Fruit fly (Drosophila melanogaster) whole organism, embryonic: ENCODE data around the gene Obp99d.
A peak's percentile ranks its signal among the peaks of the same experiment; 100 is the strongest.

Experiments used
- Aef1 ChIP-seq: fragments of 200-800 bp; sonication (Bioruptor generic); IDR thresholded peaks from 3 replicates; pipeline ENCODE4 v1.3.6; 2022; ENCODE audit warnings: missing biosample characterization, missing genetic modification characterization
- Awh ChIP-seq: fragments of 200-800 bp; sonication (Bioruptor generic); IDR thresholded peaks from 2 replicates; pipeline ENCODE4, ENCODE4 v1.3.6; 2022; ENCODE audit warnings: missing biosample characterization, missing genetic modification characterization
- B-H2 ChIP-seq: fragments of 200-800 bp; sonication (Bioruptor generic); optimal IDR thresholded peaks from 2 replicates; lab custom pipeline; 2018; ENCODE audit warnings: missing biosample characterization, mild to moderate bottlenecking, missing genetic modification characterization
- Bgb ChIP-seq: fragments of 200-800 bp; sonication (Bioruptor generic); IDR thresholded peaks from 2 replicates; pipeline ENCODE4 v1.3.6; 2022; ENCODE audit warnings: missing biosample characterization, missing genetic modification characterization; ENCODE audit not compliant: partially characterized antibody
- CG10209 ChIP-seq: fragments of 200-800 bp; sonication (Bioruptor generic); optimal IDR thresholded peaks from 3 replicates; lab custom pipeline; 2017; ENCODE audit warnings: missing biosample characterization, mild to moderate bottlenecking, missing genetic modification characterization, missing genetic modification reagents
- CG10366 ChIP-seq: fragments of 200-800 bp; sonication (Bioruptor generic); IDR thresholded peaks from 2 replicates; pipeline ENCODE4 v1.3.6; 2022; ENCODE audit warnings: missing biosample characterization, missing genetic modification characterization
- CG11247 ChIP-seq: fragments of 200-800 bp; sonication (Bioruptor generic); IDR thresholded peaks from 2 replicates; pipeline ENCODE4 v1.3.6; 2022; ENCODE audit warnings: missing biosample characterization, missing genetic modification characterization
- CG14860 ChIP-seq: fragments of 200-800 bp; sonication (Bioruptor generic); IDR thresholded peaks from 3 replicates; pipeline ENCODE4 v1.3.6; 2022; ENCODE audit warnings: missing biosample characterization, missing genetic modification characterization; ENCODE audit not compliant: partially characterized antibody
- CG2875 ChIP-seq: fragments of 200-800 bp; sonication (Bioruptor generic); optimal IDR thresholded peaks from 2 replicates; lab custom pipeline; 2017; ENCODE audit warnings: missing biosample characterization, mild to moderate bottlenecking, missing genetic modification characterization, missing genetic modification reagents
- CG4360 ChIP-seq: fragments of 200-800 bp; sonication (Bioruptor generic); IDR thresholded peaks from 2 replicates; pipeline ENCODE4 v1.3.6; 2022; ENCODE audit warnings: missing biosample characterization, missing genetic modification characterization
- CG4617 ChIP-seq: fragments of 200-800 bp; sonication (Bioruptor generic); optimal IDR thresholded peaks from 3 replicates; lab custom pipeline; 2016; ENCODE audit warnings: missing biosample characterization, missing genetic modification characterization, borderline replicate concordance
- CG6175 ChIP-seq: fragments of 200-800 bp; sonication (Bioruptor generic); IDR thresholded peaks from 3 replicates; pipeline ENCODE4 v1.3.6; 2022; ENCODE audit warnings: missing biosample characterization, missing genetic modification characterization
- CG7372 ChIP-seq: fragments of 200-800 bp; sonication (Bioruptor generic); IDR thresholded peaks from 2 replicates; pipeline ENCODE4 v1.3.6; 2022; ENCODE audit warnings: missing biosample characterization, missing genetic modification characterization
- CG7928 ChIP-seq: fragments of 200-800 bp; sonication (Bioruptor generic); optimal IDR thresholded peaks from 2 replicates; lab custom pipeline; 2017; ENCODE audit warnings: missing biosample characterization, mild to moderate bottlenecking, missing genetic modification characterization
- CG8089 ChIP-seq: fragments of 200-800 bp; sonication (Bioruptor generic); optimal IDR thresholded peaks from 3 replicates; lab custom pipeline; 2016; ENCODE audit warnings: missing biosample characterization, missing genetic modification characterization
- CG8281 ChIP-seq: fragments of 200-800 bp; sonication (Bioruptor generic); optimal IDR thresholded peaks from 2 replicates; lab custom pipeline; 2018; ENCODE audit warnings: missing biosample characterization, mild to moderate bottlenecking, missing genetic modification characterization, moderate library complexity
- CG9876 ChIP-seq: fragments of 200-800 bp; sonication (Bioruptor generic); optimal IDR thresholded peaks from 2 replicates; lab custom pipeline; 2016; ENCODE audit warnings: missing biosample characterization, missing genetic modification characterization
- CHES-1-like ChIP-seq: fragments of 200-800 bp; sonication (Bioruptor generic); optimal IDR thresholded peaks from 2 replicates; lab custom pipeline; 2016; ENCODE audit warnings: missing biosample characterization, missing genetic modification characterization
- Dll ChIP-seq: fragments of 200-800 bp; sonication (Bioruptor generic); IDR thresholded peaks from 4 replicates; pipeline ENCODE4 v1.3.6; 2022; ENCODE audit warnings: missing biosample characterization, missing genetic modification characterization; ENCODE audit not compliant: partially characterized antibody
- Hr3 ChIP-seq: fragments of 200-800 bp; sonication (Bioruptor generic); optimal IDR thresholded peaks from 3 replicates; lab custom pipeline; 2016; ENCODE audit warnings: missing biosample characterization, missing genetic modification characterization
- Hr39 ChIP-seq: fragments of >200 bp; optimal IDR thresholded peaks from 2 replicates; lab custom pipeline; 2017
- MESR4 ChIP-seq: fragments of 200-800 bp; sonication (Bioruptor generic); optimal IDR thresholded peaks from 2 replicates; lab custom pipeline; 2018; ENCODE audit warnings: missing biosample characterization, mild to moderate bottlenecking, missing genetic modification characterization, moderate library complexity
- Med ChIP-seq: fragments of 200-800 bp; sonication (Bioruptor generic); peaks from one replicate; lab custom pipeline; 2016; ENCODE audit warnings: missing biosample characterization, missing genetic modification characterization, mild to moderate bottlenecking, inconsistent platforms, moderate library complexity
- NC2α ChIP-seq: fragments of 200-800 bp; sonication (Bioruptor generic); optimal IDR thresholded peaks from 2 replicates; lab custom pipeline; 2016; ENCODE audit warnings: missing biosample characterization, missing genetic modification characterization
- NfI ChIP-seq: fragments of 200-800 bp; sonication (Bioruptor generic); optimal IDR thresholded peaks from 3 replicates; lab custom pipeline; 2018; ENCODE audit warnings: missing biosample characterization, mild to moderate bottlenecking, missing genetic modification characterization, moderate library complexity
- Ravus ChIP-seq: fragments of 200-800 bp; sonication (Bioruptor generic); IDR thresholded peaks from 2 replicates; pipeline ENCODE4 v1.3.6; 2022; ENCODE audit warnings: missing biosample characterization, missing genetic modification characterization
- Sin3A ChIP-seq: fragments of >200 bp; optimal IDR thresholded peaks from 2 replicates; lab custom pipeline; 2018
- Xrp1 ChIP-seq: fragments of 200-800 bp; sonication (Bioruptor generic); IDR thresholded peaks from 2 replicates; pipeline ENCODE4 v1.3.6; 2022; ENCODE audit warnings: missing biosample characterization, missing genetic modification characterization
- YL-1 ChIP-seq: fragments of 200-800 bp; sonication (Bioruptor generic); optimal IDR thresholded peaks from 3 replicates; lab custom pipeline; 2017; ENCODE audit warnings: missing biosample characterization, mild to moderate bottlenecking, missing genetic modification characterization
- ab ChIP-seq: fragments of 200-800 bp; sonication (Bioruptor generic); optimal IDR thresholded peaks from 2 replicates; lab custom pipeline; 2016; ENCODE audit warnings: missing biosample characterization, missing genetic modification characterization
- caup ChIP-seq: fragments of 200-800 bp; sonication (Bioruptor generic); optimal IDR thresholded peaks from 3 replicates; lab custom pipeline; 2017; ENCODE audit warnings: missing biosample characterization, mild to moderate bottlenecking, missing genetic modification characterization, moderate library complexity; ENCODE audit not compliant: severe bottlenecking
- cg ChIP-seq: fragments of 200-800 bp; sonication (Bioruptor generic); optimal IDR thresholded peaks from 3 replicates; lab custom pipeline; 2019; ENCODE audit warnings: missing biosample characterization, mild to moderate bottlenecking, missing genetic modification characterization, moderate library complexity
- dpn ChIP-seq, 2 experiments: fragments of 200-800 bp; sonication (Bioruptor generic); optimal IDR thresholded peaks; 3 replicates each; lab custom pipeline; 2016; ENCODE audit warnings: missing biosample characterization in 2 of 2, missing genetic modification characterization in 2 of 2
- emc ChIP-seq: fragments of 200-800 bp; sonication (Bioruptor generic); optimal IDR thresholded peaks from 2 replicates; lab custom pipeline; 2016; ENCODE audit warnings: missing biosample characterization, missing genetic modification characterization
- fru ChIP-seq: fragments of >200 bp; optimal IDR thresholded peaks from 2 replicates; lab custom pipeline; 2017
- gcm2 ChIP-seq: fragments of 200-800 bp; sonication (Bioruptor generic); optimal IDR thresholded peaks from 2 replicates; lab custom pipeline; 2016; ENCODE audit warnings: missing biosample characterization, missing genetic modification characterization
- gsb ChIP-seq: fragments of 200-800 bp; sonication (Bioruptor generic); IDR thresholded peaks from 2 replicates; pipeline ENCODE4 v1.3.6; 2022; ENCODE audit warnings: missing biosample characterization, missing genetic modification characterization
- kni ChIP-seq: fragments of 200-800 bp; sonication (Bioruptor generic); optimal IDR thresholded peaks from 3 replicates; lab custom pipeline; 2017; ENCODE audit warnings: mild to moderate bottlenecking, missing biosample characterization, missing genetic modification reagents, missing genetic modification characterization
- lola ChIP-seq, 3 experiments: fragments of >200 bp in 2 of 3; fragments of 200-800 bp in 1 of 3; sonication (Bioruptor generic) in 1 of 3; optimal IDR thresholded peaks; 2 replicates each; lab custom pipeline; 2017 to 2019; ENCODE audit warnings: missing biosample characterization in 3 of 3, missing genetic modification characterization in 3 of 3, mild to moderate bottlenecking in 1 of 3, moderate library complexity in 1 of 3
- odd ChIP-seq: fragments of 200-800 bp; sonication (Bioruptor generic); optimal IDR thresholded peaks from 2 replicates; lab custom pipeline; 2017; ENCODE audit warnings: missing biosample characterization, mild to moderate bottlenecking, missing genetic modification characterization
- pros ChIP-seq: fragments of 200-800 bp; sonication (Bioruptor generic); optimal IDR thresholded peaks from 3 replicates; lab custom pipeline; 2019; ENCODE audit warnings: missing biosample characterization, mild to moderate bottlenecking, missing genetic modification characterization, moderate library complexity
- sd ChIP-seq: fragments of 200-800 bp; sonication (Bioruptor generic); optimal IDR thresholded peaks from 3 replicates; lab custom pipeline; 2018; ENCODE audit warnings: missing biosample characterization, mild to moderate bottlenecking, missing genetic modification characterization, moderate library complexity
- sima ChIP-seq: fragments of 200-800 bp; sonication (Bioruptor generic); optimal IDR thresholded peaks from 2 replicates; lab custom pipeline; 2016; ENCODE audit warnings: missing biosample characterization, missing genetic modification characterization
- slou ChIP-seq: fragments of 200-800 bp; sonication (Bioruptor generic); optimal IDR thresholded peaks from 3 replicates; lab custom pipeline; 2016; ENCODE audit warnings: missing biosample characterization, missing genetic modification characterization
- sob ChIP-seq: fragments of 200-800 bp; sonication (Bioruptor generic); IDR thresholded peaks from 2 replicates; pipeline ENCODE4 v1.3.6; 2022; ENCODE audit warnings: missing biosample characterization, missing genetic modification characterization
- unc-4 ChIP-seq: fragments of 200-800 bp; sonication (Bioruptor generic); IDR thresholded peaks from 2 replicates; pipeline ENCODE4 v1.3.6; 2022; ENCODE audit warnings: missing biosample characterization, missing genetic modification characterization; ENCODE audit not compliant: partially characterized antibody

The Obp99d gene

dm6 chr3R:29748591-29749303 lies 34.4 kb downstream of the Obp99d start, which contains the start of the genes ATPsyngamma and yata (continued):
- TF ChIP-seq B-H2 (GFP tag; lab: Kevin White, UChicago) (peak; percentile 66), CG11247 (GFP tag; lab: Robert Waterston, UW) (no peak), YL-1 (GFP tag; lab: Kevin White, UChicago) (peak; percentile 92), lola (GFP tag; optimal IDR thresholded peaks at IDR 0.05; lab: Kevin White, UChicago) (peak in 1 of 3 experiments; percentile 35), Bgb (peak; percentile 77), sima (GFP tag; lab: Kevin White, UChicago) (no peak), Xrp1 (no peak), CG7372 (GFP tag; lab: Robert Waterston, UW) (no peak), Ravus (GFP tag; lab: Robert Waterston, UW) (no peak), dpn (GFP tag; optimal IDR thresholded peaks at IDR 0.05; lab: Kevin White, UChicago) (peak in 1 of 2 experiments; percentile 35), CG2875 (GFP tag; lab: Kevin White, UChicago) (no peak), CHES-1-like (GFP tag; lab: Kevin White, UChicago) (no peak), gsb (GFP tag; lab: Robert Waterston, UW) (no peak), caup (peak; percentile 20), unc-4 (GFP tag; lab: Robert Waterston, UW) (peak; percentile 75; the same call in 1 of the 2 replicates), ab (GFP tag; lab: Kevin White, UChicago) (no peak), CG7928 (GFP tag; lab: Kevin White, UChicago) (no peak), Sin3A (lab: Kevin White, UChicago) (peak; percentile 67), CG8281 (tag; lab: Kevin White, UChicago) (no peak), CG8089 (GFP tag; lab: Kevin White, UChicago) (no peak), NC2α (GFP tag; lab: Kevin White, UChicago) (no peak)
- TF ChIP-seq, all 482 proteins: peak for 145

dm6 chr3R:29749304-29750066 lies 35.2 kb downstream of the Obp99d start:
- TF ChIP-seq Med (peak; percentile 40), CG10209 (no peak), emc (GFP tag; lab: Kevin White, UChicago) (no peak), YL-1 (GFP tag; lab: Kevin White, UChicago) (no peak), slou (no peak), Hr3 (GFP tag; lab: Kevin White, UChicago) (no peak), Aef1 (peak; percentile 16; the same call in 1 of the 3 replicates), odd (GFP tag; lab: Kevin White, UChicago) (no peak), CG6175 (GFP tag; lab: Robert Waterston, UW) (0 out of 3 replicates have a peak, but pooled peaks have one; percentile 26), NfI (GFP tag; lab: Kevin White, UChicago) (no peak), Hr39 (lab: Kevin White, UChicago) (peak; percentile 99), gcm2 (GFP tag; lab: Kevin White, UChicago) (no peak), pros (GFP tag; lab: Kevin White, UChicago) (no peak), MESR4 (GFP tag; lab: Kevin White, UChicago) (peak; percentile 88), Dll (GFP tag; lab: Robert Waterston, UW) (peak; percentile 76; the same call in 2 of the 4 replicates), CG10366 (GFP tag; lab: Robert Waterston, UW) (0 out of 2 replicates have a peak, but pooled peaks have one; percentile 2), kni (GFP tag; lab: Kevin White, UChicago) (no peak), CG9876 (GFP tag; lab: Kevin White, UChicago) (no peak), CG14860 (GFP tag; lab: Robert Waterston, UW) (0 out of 3 replicates have a peak, but pooled peaks have one; percentile 5), CG4360 (peak; percentile 90), Awh (GFP tag; lab: Robert Waterston, UW) (no peak), unc-4 (GFP tag; lab: Robert Waterston, UW) (0 out of 2 replicates have a peak, but pooled peaks have one; percentile 23), sd (no peak), sob (GFP tag; lab: Robert Waterston, UW) (0 out of 2 replicates have a peak, but pooled peaks have one; percentile 8), fru (no peak), cg (GFP tag; lab: Kevin White, UChicago) (peak; percentile 95), CG4617 (GFP tag; lab: Kevin White, UChicago) (peak; percentile 67)
